Fruit fly (Drosophila melanogaster) whole organism, embryonic: Measurements from ENCODE around the gene pdm2.

Source experiments
- B-H2 ChIP-seq: fragments of 200-800 bp; sonication (Bioruptor generic); optimal IDR thresholded peaks from 2 replicates; lab custom pipeline; 2018; ENCODE audit warnings: missing biosample characterization, mild to moderate bottlenecking, missing genetic modification characterization
- CG10274 ChIP-seq: fragments of 200-800 bp; sonication (Bioruptor generic); optimal IDR thresholded peaks from 3 replicates; lab custom pipeline; 2017; ENCODE audit warnings: missing biosample characterization, mild to moderate bottlenecking, missing genetic modification characterization
- CG10321 ChIP-seq: fragments of 200-800 bp; sonication (Bioruptor generic); IDR thresholded peaks from 2 replicates; pipeline ENCODE4 v1.3.6; 2022; ENCODE audit warnings: missing biosample characterization, missing genetic modification characterization
- CG10565 ChIP-seq: fragments of 200-800 bp; sonication (Bioruptor generic); optimal IDR thresholded peaks from 3 replicates; lab custom pipeline; 2016; ENCODE audit warnings: missing biosample characterization, mild to moderate bottlenecking, missing genetic modification characterization
- CG11398 ChIP-seq: fragments of 200-800 bp; sonication (Bioruptor generic); optimal IDR thresholded peaks from 2 replicates; lab custom pipeline; 2016; ENCODE audit warnings: missing biosample characterization, missing genetic modification characterization
- CG11504 ChIP-seq: fragments of 200-800 bp; sonication (Bioruptor generic); optimal IDR thresholded peaks from 3 replicates; lab custom pipeline; 2019; ENCODE audit warnings: missing biosample characterization, mild to moderate bottlenecking, missing genetic modification characterization, moderate library complexity
- CG12155 ChIP-seq: fragments of 200-800 bp; sonication (Bioruptor generic); optimal IDR thresholded peaks from 3 replicates; lab custom pipeline; 2016; ENCODE audit warnings: missing biosample characterization, missing genetic modification characterization
- CG13624 ChIP-seq: fragments of 200-800 bp; sonication (Bioruptor generic); optimal IDR thresholded peaks from 2 replicates; lab custom pipeline; 2016; ENCODE audit warnings: missing biosample characterization, missing genetic modification characterization
- CG14050 ChIP-seq: fragments of 200-800 bp; sonication (Bioruptor generic); IDR thresholded peaks from 3 replicates; pipeline ENCODE4 v1.3.6; 2022; ENCODE audit warnings: missing biosample characterization, missing genetic modification characterization
- CG1602 ChIP-seq: fragments of 200-800 bp; sonication (Bioruptor generic); optimal IDR thresholded peaks from 3 replicates; lab custom pipeline; 2016; ENCODE audit warnings: missing biosample characterization, missing genetic modification characterization
- CG1647 ChIP-seq: fragments of 200-800 bp; sonication (Bioruptor generic); optimal IDR thresholded peaks from 3 replicates; lab custom pipeline; 2016; ENCODE audit warnings: missing biosample characterization, missing genetic modification characterization
- CG17359 ChIP-seq: fragments of 200-800 bp; sonication (Bioruptor generic); optimal IDR thresholded peaks from 3 replicates; lab custom pipeline; 2018; ENCODE audit warnings: missing biosample characterization, mild to moderate bottlenecking, missing genetic modification characterization, moderate library complexity
- CG17829 ChIP-seq: fragments of 200-800 bp; optimal IDR thresholded peaks from 2 replicates; lab custom pipeline; 2019; ENCODE audit warnings: missing biosample characterization, mild to moderate bottlenecking, missing genetic modification characterization, moderate library complexity
- CG3065 ChIP-seq: fragments of 200-800 bp; sonication (Bioruptor generic); optimal IDR thresholded peaks from 2 replicates; lab custom pipeline; 2016; ENCODE audit warnings: missing biosample characterization, missing genetic modification characterization
- CG31224 ChIP-seq: fragments of 200-800 bp; sonication (Bioruptor generic); IDR thresholded peaks from 2 replicates; pipeline ENCODE4 v1.3.6; 2022; ENCODE audit warnings: missing biosample characterization, missing genetic modification characterization
- CG34422 ChIP-seq: fragments of 200-800 bp; sonication (Bioruptor generic); IDR thresholded peaks from 3 replicates; pipeline ENCODE4 v1.3.6; 2022; ENCODE audit warnings: missing biosample characterization, missing genetic modification characterization
- CG43689 ChIP-seq: fragments of 200-800 bp; sonication (Bioruptor generic); IDR thresholded peaks from 2 replicates; pipeline ENCODE4 v1.3.6; 2022; ENCODE audit warnings: missing biosample characterization, missing genetic modification characterization
- CG4617 ChIP-seq: fragments of 200-800 bp; sonication (Bioruptor generic); optimal IDR thresholded peaks from 3 replicates; lab custom pipeline; 2016; ENCODE audit warnings: missing biosample characterization, missing genetic modification characterization, borderline replicate concordance
- CG9609 ChIP-seq: fragments of 200-800 bp; sonication (Bioruptor generic); optimal IDR thresholded peaks from 3 replicates; lab custom pipeline; 2016; ENCODE audit warnings: missing biosample characterization, missing genetic modification characterization
- CoRest ChIP-seq: fragments of 200-800 bp; sonication (Bioruptor generic); optimal IDR thresholded peaks from 3 replicates; lab custom pipeline; 2018; ENCODE audit warnings: missing biosample characterization, mild to moderate bottlenecking, missing genetic modification characterization, moderate library complexity
- Deaf1 ChIP-seq: fragments of 200-800 bp; optimal IDR thresholded peaks from 3 replicates; lab custom pipeline; 2019; ENCODE audit warnings: missing biosample characterization, mild to moderate bottlenecking, missing genetic modification characterization, moderate library complexity
- Dfd ChIP-seq, 2 experiments: fragments of >200 bp; optimal IDR thresholded peaks; 2 replicates each; lab custom pipeline; 2017; ENCODE audit warnings: missing biosample characterization in 2 of 2, missing genetic modification characterization in 2 of 2
- Doc3 ChIP-seq: fragments of 200-800 bp; sonication (Bioruptor generic); IDR thresholded peaks from 3 replicates; pipeline ENCODE4 v1.3.6; 2022; ENCODE audit warnings: missing biosample characterization, missing genetic modification characterization; ENCODE audit not compliant: partially characterized antibody
- Fer1 ChIP-seq: fragments of 200-800 bp; sonication (Bioruptor generic); optimal IDR thresholded peaks from 2 replicates; lab custom pipeline; 2017; ENCODE audit warnings: missing biosample characterization, mild to moderate bottlenecking, missing genetic modification characterization
- Hsf ChIP-seq: fragments of 200-800 bp; sonication (Bioruptor generic); optimal IDR thresholded peaks from 3 replicates; lab custom pipeline; 2016; ENCODE audit warnings: missing biosample characterization, missing genetic modification characterization
- Lpt ChIP-seq: fragments of >200 bp; optimal IDR thresholded peaks from 2 replicates; lab custom pipeline; 2018; ENCODE audit warnings: missing biosample characterization, missing genetic modification characterization
- Nf-YC ChIP-seq: fragments of 200-800 bp; optimal IDR thresholded peaks from 3 replicates; lab custom pipeline; 2019; ENCODE audit warnings: missing biosample characterization, mild to moderate bottlenecking, missing genetic modification characterization, moderate library complexity
- Poxn ChIP-seq: fragments of 200-800 bp; sonication (Bioruptor generic); IDR thresholded peaks from 2 replicates; pipeline ENCODE4 v1.3.6; 2022; ENCODE audit warnings: missing biosample characterization, missing genetic modification characterization
- amos ChIP-seq: fragments of 200-800 bp; sonication (Bioruptor generic); IDR thresholded peaks from 2 replicates; pipeline ENCODE4 v1.3.6; 2022; ENCODE audit warnings: missing biosample characterization, missing genetic modification characterization; ENCODE audit not compliant: partially characterized antibody
- cato ChIP-seq: fragments of 200-800 bp; sonication (Bioruptor generic); optimal IDR thresholded peaks from 2 replicates; lab custom pipeline; 2016; ENCODE audit warnings: missing biosample characterization, missing genetic modification characterization, borderline replicate concordance
- cg ChIP-seq: fragments of 200-800 bp; sonication (Bioruptor generic); optimal IDR thresholded peaks from 3 replicates; lab custom pipeline; 2019; ENCODE audit warnings: missing biosample characterization, mild to moderate bottlenecking, missing genetic modification characterization, moderate library complexity
- chinmo ChIP-seq: fragments of 200-800 bp; sonication (Bioruptor generic); IDR thresholded peaks from 4 replicates; pipeline ENCODE4 v1.3.6; 2022; ENCODE audit warnings: missing biosample characterization, missing genetic modification characterization; ENCODE audit not compliant: partially characterized antibody
- crol ChIP-seq: fragments of 200-800 bp; sonication (Bioruptor generic); IDR thresholded peaks from 2 replicates; pipeline ENCODE4 v1.3.6; 2022; ENCODE audit warnings: missing biosample characterization, missing genetic modification characterization
- dan ChIP-seq: fragments of 200-800 bp; sonication (Bioruptor generic); IDR thresholded peaks from 2 replicates; pipeline ENCODE4 v1.3.6; 2022; ENCODE audit warnings: missing biosample characterization, missing genetic modification characterization
- ems ChIP-seq: fragments of 200-800 bp; sonication (Bioruptor generic); optimal IDR thresholded peaks from 3 replicates; lab custom pipeline; 2016; ENCODE audit warnings: missing biosample characterization, missing genetic modification characterization
- esg ChIP-seq: fragments of 200-800 bp; sonication (Bioruptor generic); conservative IDR thresholded peaks from 2 replicates; pipeline ENCODE4 v1.3.6; 2022; ENCODE audit warnings: missing biosample characterization, missing genetic modification characterization
- ewg ChIP-seq: fragments of 200-800 bp; sonication (Bioruptor generic); optimal IDR thresholded peaks from 3 replicates; lab custom pipeline; 2017; ENCODE audit warnings: mild to moderate bottlenecking, missing biosample characterization, missing genetic modification reagents, missing genetic modification characterization
- fd64A ChIP-seq: fragments of 200-800 bp; sonication (Bioruptor generic); optimal IDR thresholded peaks from 3 replicates; lab custom pipeline; 2018; ENCODE audit warnings: missing biosample characterization, mild to moderate bottlenecking, missing genetic modification characterization
- hb ChIP-seq: fragments of 200-800 bp; sonication (Bioruptor generic); IDR thresholded peaks from 3 replicates; pipeline ENCODE4 v1.3.6; 2022; ENCODE audit warnings: missing biosample characterization, missing genetic modification characterization; ENCODE audit not compliant: partially characterized antibody
- hbn ChIP-seq: fragments of 200-800 bp; sonication (Bioruptor generic); IDR thresholded peaks from 2 replicates; pipeline ENCODE4 v1.3.6; 2022; ENCODE audit warnings: missing biosample characterization, missing genetic modification characterization; ENCODE audit not compliant: partially characterized antibody
- mld ChIP-seq: fragments of 200-800 bp; sonication (Bioruptor generic); IDR thresholded peaks from 3 replicates; pipeline ENCODE4 v1.3.6; 2022; ENCODE audit warnings: missing biosample characterization, missing genetic modification characterization; ENCODE audit not compliant: partially characterized antibody
- nerfin-1 ChIP-seq: fragments of 200-800 bp; sonication (Bioruptor generic); optimal IDR thresholded peaks from 3 replicates; lab custom pipeline; 2019; ENCODE audit warnings: missing biosample characterization, mild to moderate bottlenecking, missing genetic modification characterization, moderate library complexity
- pfk ChIP-seq: fragments of 200-800 bp; sonication (Bioruptor generic); optimal IDR thresholded peaks from 2 replicates; lab custom pipeline; 2018; ENCODE audit warnings: missing biosample characterization, mild to moderate bottlenecking, missing genetic modification characterization, moderate library complexity
- sens ChIP-seq: fragments of 200-800 bp; sonication (Bioruptor generic); peaks from one replicate; lab custom pipeline; 2016; ENCODE audit warnings: missing biosample characterization, missing genetic modification characterization
- seq ChIP-seq: fragments of 200-800 bp; sonication (Bioruptor generic); IDR thresholded peaks from 2 replicates; pipeline ENCODE4 v1.3.6; 2022; ENCODE audit warnings: missing biosample characterization, missing genetic modification characterization
- slbo ChIP-seq: fragments of 200-800 bp; sonication (Bioruptor generic); IDR thresholded peaks from 2 replicates; pipeline ENCODE4 v1.3.6; 2022; ENCODE audit warnings: missing biosample characterization, missing genetic modification characterization
- slp2 ChIP-seq: fragments of 200-800 bp; sonication (Bioruptor generic); optimal IDR thresholded peaks from 2 replicates; lab custom pipeline; 2016; ENCODE audit warnings: missing biosample characterization, missing genetic modification characterization
- sqz ChIP-seq: fragments of 200-800 bp; sonication (Bioruptor generic); optimal IDR thresholded peaks from 3 replicates; lab custom pipeline; 2018; ENCODE audit warnings: missing biosample characterization, mild to moderate bottlenecking, missing genetic modification characterization
- trh ChIP-seq: fragments of 200-800 bp; sonication (Bioruptor generic); optimal IDR thresholded peaks from 2 replicates; lab custom pipeline; 2016; ENCODE audit warnings: missing biosample characterization, missing genetic modification characterization
- vvl ChIP-seq: fragments of 200-800 bp; sonication (Bioruptor generic); IDR thresholded peaks from 2 replicates; pipeline ENCODE4 v1.3.6; 2022; ENCODE audit warnings: missing biosample characterization, missing genetic modification characterization
- zen2 ChIP-seq: fragments of 200-800 bp; sonication (Bioruptor generic); IDR thresholded peaks from 3 replicates; pipeline ENCODE4 v1.3.6; 2022; ENCODE audit warnings: missing biosample characterization, missing genetic modification characterization; ENCODE audit not compliant: partially characterized antibody
- zfh2 ChIP-seq: fragments of 200-800 bp; sonication (Bioruptor generic); optimal IDR thresholded peaks from 2 replicates; lab custom pipeline; 2016; ENCODE audit warnings: missing biosample characterization, missing genetic modification characterization

The pdm2 gene

dm6 chr2L:12612991-12613390, 44.0 kb upstream of the pdm2 start (continued):
- TF ChIP-seq esg (no peak), mld (GFP tag; lab: Robert Waterston, UW) (no peak), sens (GFP tag; lab: Kevin White, UChicago) (peak; percentile 35), Lpt (GFP tag; lab: Kevin White, UChicago) (no peak), vvl (GFP tag; lab: Robert Waterston, UW) (peak; percentile 52; the same call in 1 of the 2 replicates), CG43689 (no peak), cg (peak; percentile 2), crol (GFP tag; lab: Robert Waterston, UW) (peak; percentile 93), CG4617 (GFP tag; lab: Kevin White, UChicago) (no peak), CoRest (tag; lab: Kevin White, UChicago) (no peak), amos (GFP tag; lab: Robert Waterston, UW) (no peak), zen2 (no peak), slp2 (no peak), CG9609 (no peak), pfk (GFP tag; lab: Kevin White, UChicago) (no peak), CG1602 (GFP tag; lab: Kevin White, UChicago) (no peak), CG10321 (GFP tag; lab: Robert Waterston, UW) (no peak), hbn (GFP tag; lab: Robert Waterston, UW) (no peak), zfh2 (no peak), Dfd (GFP tag; optimal IDR thresholded peaks at IDR 0.05; lab: Kevin White, UChicago) (no peak), CG1647 (GFP tag; lab: Kevin White, UChicago) (no peak), dan (no peak), CG17359 (tag; lab: Kevin White, UChicago) (no peak), Nf-YC (tag; lab: Kevin White, UChicago) (peak; percentile 97), Fer1 (GFP tag; lab: Kevin White, UChicago) (no peak), CG14050 (GFP tag; lab: Robert Waterston, UW) (no peak), hb (GFP tag; lab: Robert Waterston, UW) (no peak), Doc3 (GFP tag; lab: Robert Waterston, UW) (no peak), chinmo (no peak), Poxn (GFP tag; lab: Robert Waterston, UW) (no peak), cato (GFP tag; lab: Kevin White, UChicago) (no peak), ems (no peak), CG3065 (GFP tag; lab: Kevin White, UChicago) (no peak), Hsf (GFP tag; lab: Kevin White, UChicago) (no peak), nerfin-1 (tag; lab: Kevin White, UChicago) (peak; percentile 5), CG13624 (GFP tag; lab: Kevin White, UChicago) (no peak), slbo (GFP tag; lab: Robert Waterston, UW) (no peak), B-H2 (no peak), seq (GFP tag; lab: Robert Waterston, UW) (peak; percentile 92), Deaf1 (tag; lab: Kevin White, UChicago) (no peak), fd64A (GFP tag; lab: Kevin White, UChicago) (no peak), CG12155 (GFP tag; lab: Kevin White, UChicago) (no peak), CG11398 (no peak), CG17829 (no peak), ewg (GFP tag; lab: Kevin White, UChicago) (peak; percentile 61), CG10565 (no peak), CG34422 (GFP tag; lab: Robert Waterston, UW) (no peak), trh (GFP tag; lab: Kevin White, UChicago) (no peak), CG10274 (no peak), CG11504 (tag; lab: Kevin White, UChicago) (no peak), CG31224 (GFP tag; lab: Robert Waterston, UW) (no peak), sqz (GFP tag; lab: Kevin White, UChicago) (peak; percentile 98)
